Worm (Caenorhabditis elegans): Measurements from ENCODE around the gene mltn-9.

DNA sequence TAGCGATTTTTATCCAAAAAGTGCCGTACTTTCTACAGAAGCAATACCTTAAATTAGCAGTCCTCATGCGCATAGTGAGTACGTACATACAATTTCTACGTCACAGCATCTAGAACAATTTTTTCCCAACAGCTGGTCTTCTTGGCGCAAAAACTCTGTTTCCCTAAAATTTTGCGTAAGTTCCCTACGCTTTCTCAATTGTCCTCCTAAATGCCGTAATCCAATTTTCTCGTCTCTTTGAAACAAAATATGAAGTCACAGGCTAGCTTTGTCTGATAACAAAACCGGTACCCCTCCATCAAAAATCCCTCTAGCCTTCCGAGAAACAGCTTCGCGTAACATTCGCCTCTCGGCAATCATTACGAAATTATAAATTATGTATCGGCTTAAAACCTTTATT is 17.0 kb downstream of the mltn-9 start, which contains the start of gene C38C6.3:
- TF ChIP-seq flt-1 (GFP tag; IDR thresholded peaks at IDR 0.05) (no peak), T22C8.4 (GFP tag; IDR thresholded peaks at IDR 0.05) (no peak)

All from whole organism, midembryonic.